Fruit fly (Drosophila melanogaster): ENCODE results near the gene Mps1.

DNA sequence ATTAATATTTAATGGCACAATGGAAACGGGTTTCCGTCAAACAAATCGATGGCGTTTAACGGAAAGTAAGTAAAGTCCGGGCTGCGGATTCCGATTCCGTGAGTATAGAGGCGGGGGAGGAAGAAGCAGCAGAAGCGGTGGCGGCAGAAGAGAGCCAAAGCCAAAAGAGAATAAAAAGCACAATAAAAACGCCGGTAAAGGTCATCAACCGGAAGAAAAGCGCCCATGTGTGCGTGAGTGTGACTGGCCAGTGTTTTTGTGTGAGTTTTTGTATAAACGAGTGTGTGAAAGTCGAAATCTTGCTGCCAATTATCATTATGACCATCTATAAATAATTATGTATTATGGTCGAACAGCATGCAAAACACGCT is 9.2 kb downstream of the Mps1 start:
- TF ChIP-seq NFAT (GFP tag; IDR thresholded peaks at IDR 0.05) (no peak), CG10979 (tag; optimal IDR thresholded peaks at IDR 0.05) (no peak), hb (GFP tag; IDR thresholded peaks at IDR 0.05; ENCODE audit: partially characterized antibody) (no peak), CG2875 (GFP tag; optimal IDR thresholded peaks at IDR 0.05) (no peak), CG30403 (GFP tag; optimal IDR thresholded peaks at IDR 0.05) (no peak), knrl (GFP tag; IDR thresholded peaks at IDR 0.05; ENCODE audit: partially characterized antibody) (no peak), Xbp1 (GFP tag; optimal IDR thresholded peaks at IDR 0.05) (no peak), da (GFP tag; optimal IDR thresholded peaks at IDR 0.05) (no peak), pnt (GFP tag; optimal IDR thresholded peaks at IDR 0.05) (no peak), h (optimal IDR thresholded peaks at IDR 0.05) (no peak), CG4282 (GFP tag; optimal IDR thresholded peaks at IDR 0.05) (no peak), ttk (GFP tag; IDR thresholded peaks at IDR 0.05) (no peak), CG2202 (tag; optimal IDR thresholded peaks at IDR 0.05) (no peak)
